Worm (Caenorhabditis elegans): Measurements from ENCODE around the gene nhr-78.

DNA sequence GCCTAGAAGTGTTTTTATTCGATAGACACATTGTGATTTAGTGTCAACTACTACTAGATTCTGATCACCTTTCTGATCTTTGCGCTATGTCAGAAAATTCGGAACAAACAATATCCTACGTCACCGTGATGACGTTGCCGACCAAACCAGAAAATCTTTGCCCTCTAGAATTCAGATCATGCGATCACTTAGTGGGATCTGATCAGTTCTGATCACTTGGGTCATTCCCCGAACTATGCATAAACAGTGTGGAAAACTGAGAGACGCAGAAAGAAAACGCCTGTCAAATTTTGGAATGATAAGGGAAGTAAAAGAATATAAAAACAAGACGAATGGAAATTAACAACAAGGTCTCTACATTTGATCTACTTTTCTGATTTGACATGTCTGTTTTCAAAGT lies 16.9 kb upstream of the nhr-78 start, which contains the start of gene F15E6.3:
- TF ChIP-seq ceh-9 (tag; optimal IDR thresholded peaks at IDR 0.05) = no peak
- no peak for TF ChIP-seq nhr-77 (tag; optimal IDR thresholded peaks at IDR 0.05)
- no peak for TF ChIP-seq mdl-1 (tag; optimal IDR thresholded peaks at IDR 0.05)
- TF ChIP-seq nhr-25 (tag; optimal IDR thresholded peaks at IDR 0.05) = peak; percentile 60
- TF ChIP-seq unc-62 (GFP tag; optimal IDR thresholded peaks at IDR 0.05) = no peak
- TF ChIP-seq elt-1 (tag; optimal IDR thresholded peaks at IDR 0.05) = no peak
- no peak for TF ChIP-seq ceh-16 (tag; optimal IDR thresholded peaks at IDR 0.05)
- TF ChIP-seq jun-1 (tag; optimal IDR thresholded peaks at IDR 0.05) = no peak
